Worm (Caenorhabditis elegans): ENCODE measurements around the gene H03G16.1.

ce11 chrX:15092775-15093386, 39.2 kb downstream of the H03G16.1 start:
- TF ChIP-seq K09A11.1 (tag; optimal IDR thresholded peaks at IDR 0.05; ENCODE audit: insufficient read depth) (no peak), eyg-1 (tag; optimal IDR thresholded peaks at IDR 0.05) (no peak), lin-11 (tag; optimal IDR thresholded peaks at IDR 0.05) (no peak), zip-5 (tag; optimal IDR thresholded peaks at IDR 0.05) (no peak), odd-2 (tag; optimal IDR thresholded peaks at IDR 0.05) (no peak), rnt-1 (tag; optimal IDR thresholded peaks at IDR 0.05) (no peak), unc-55 (GFP tag; optimal IDR thresholded peaks at IDR 0.05) (no peak), ceh-22 (tag; optimal IDR thresholded peaks at IDR 0.05) (no peak), che-1 (tag; optimal IDR thresholded peaks at IDR 0.05) (no peak)

All from whole organism, late embryonic.